Fruit fly (Drosophila melanogaster) whole organism: ENCODE data around the gene ind.

Experiments
- CG8478 ChIP-seq: fragments of >200 bp; optimal IDR thresholded peaks from 2 replicates; lab custom pipeline; 2018; ENCODE audit warnings: inconsistent platforms
- Dll ChIP-seq: fragments of >200 bp; optimal IDR thresholded peaks from 2 replicates; lab custom pipeline; 2017
- EcR ChIP-seq, 2 experiments: fragments of >200 bp; optimal IDR thresholded peaks; 2 replicates each; lab custom pipeline; 2017; ENCODE audit warnings: missing biosample characterization in 2 of 2, missing genetic modification characterization in 2 of 2, missing genetic modification reagents in 2 of 2
- pan ChIP-seq: fragments of >200 bp; optimal IDR thresholded peaks from 2 replicates; lab custom pipeline; 2017
- psq ChIP-seq: fragments of >200 bp; optimal IDR thresholded peaks from 2 replicates; lab custom pipeline; 2017
- usp ChIP-seq: fragments of >200 bp; optimal IDR thresholded peaks from 2 replicates; lab custom pipeline; 2017; ENCODE audit warnings: missing biosample characterization, missing genetic modification characterization, mixed read lengths

DNA sequence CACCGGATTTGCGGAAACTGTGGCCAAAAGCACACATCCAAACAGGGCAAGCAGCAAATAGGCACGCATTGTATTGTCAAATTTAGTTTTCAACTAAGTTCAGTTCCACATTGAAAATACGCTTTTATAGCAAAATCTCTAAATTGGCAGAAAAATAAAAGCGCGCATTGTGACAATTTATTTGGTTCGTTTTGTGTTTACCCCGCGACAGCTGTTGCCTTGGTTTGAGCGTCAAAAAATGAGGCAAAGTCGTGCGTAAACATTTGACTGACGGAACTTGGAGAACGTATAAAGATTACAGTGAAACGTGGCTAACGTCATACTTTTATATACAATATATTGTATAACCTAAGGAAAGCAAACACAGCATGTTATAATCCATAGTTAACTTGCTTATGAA lies 10.3 kb upstream of the ind start, which contains the start of gene CG18649:
- no peak for TF ChIP-seq CG8478 (lab: Kevin White, UChicago)
- TF ChIP-seq psq (lab: Kevin White, UChicago): no peak
- no peak for TF ChIP-seq Dll (lab: Kevin White, UChicago)
- TF ChIP-seq usp (GFP tag; lab: Kevin White, UChicago): no peak
- no peak for TF ChIP-seq pan (lab: Kevin White, UChicago)
- no peak for TF ChIP-seq EcR (GFP tag; optimal IDR thresholded peaks at IDR 0.05; lab: Kevin White, UChicago)
